Fruit fly (Drosophila melanogaster): ENCODE measurements around the gene sas.

The sas gene

dm6 chr3R:7162356-7163289 lies at the start of gene sas:
TSS of gene sas (plus strand) at chr3R:7162808.
- TF ChIP-seq CG17801 (GFP tag; optimal IDR thresholded peaks at IDR 0.05; ENCODE audit: partially characterized antibody), result no peak

- TF ChIP-seq CG17801 (GFP tag; optimal IDR thresholded peaks at IDR 0.05; ENCODE audit: partially characterized antibody), result no peak
Measured at dm6 chr3R:7112977-7113376, 49.6 kb upstream of the sas start.

dm6 chr3R:7116511-7116910 lies 46.1 kb upstream of the sas start:
- TF ChIP-seq CG17801 (GFP tag; optimal IDR thresholded peaks at IDR 0.05; ENCODE audit: partially characterized antibody), result no peak

- no peak for TF ChIP-seq CG17801 (GFP tag; optimal IDR thresholded peaks at IDR 0.05; ENCODE audit: partially characterized antibody)
Measured at dm6 chr3R:7117590-7117989, 45.0 kb upstream of the sas start, which contains the start of gene Mlp84B. TSS of gene Mlp84B (minus strand) at chr3R:7117732.

dm6 chr3R:7122172-7123072 lies 40.2 kb upstream of the sas start:
- TF ChIP-seq CG17801 (GFP tag; optimal IDR thresholded peaks at IDR 0.05; ENCODE audit: partially characterized antibody), result no peak

dm6 chr3R:7123073-7123572 lies 39.5 kb upstream of the sas start:
- no peak for TF ChIP-seq CG17801 (GFP tag; optimal IDR thresholded peaks at IDR 0.05; ENCODE audit: partially characterized antibody)

- no peak for TF ChIP-seq CG17801 (GFP tag; optimal IDR thresholded peaks at IDR 0.05; ENCODE audit: partially characterized antibody)
Measured at dm6 chr3R:7123699-7124098, 38.9 kb upstream of the sas start.

dm6 chr3R:7124109-7124639 lies 38.4 kb upstream of the sas start, which contains the start of the genes Alh and CG10098:
TSS of gene Alh (minus strand) at chr3R:7124185.
TSS of gene CG10098 (plus strand) at chr3R:7124548.
- peak; percentile 46 for TF ChIP-seq CG17801 (GFP tag; optimal IDR thresholded peaks at IDR 0.05; ENCODE audit: partially characterized antibody)

dm6 chr3R:7127966-7128365 lies 34.6 kb upstream of the sas start, which contains the start of gene CG10068:
TSS of gene CG10068 (minus strand) at chr3R:7128027.
- TF ChIP-seq CG17801 (GFP tag; optimal IDR thresholded peaks at IDR 0.05; ENCODE audit: partially characterized antibody), result peak; percentile 89

dm6 chr3R:7129280-7130069 lies 33.1 kb upstream of the sas start, which contains the start of gene CG31248:
TSS of gene CG31248 (plus strand) at chr3R:7129320.
- no peak for TF ChIP-seq CG17801 (GFP tag; optimal IDR thresholded peaks at IDR 0.05; ENCODE audit: partially characterized antibody)

dm6 chr3R:7130827-7131226 lies 31.8 kb upstream of the sas start:
- peak; percentile 34 for TF ChIP-seq CG17801 (GFP tag; optimal IDR thresholded peaks at IDR 0.05; ENCODE audit: partially characterized antibody)

- no peak for TF ChIP-seq CG17801 (GFP tag; optimal IDR thresholded peaks at IDR 0.05; ENCODE audit: partially characterized antibody)
Measured at dm6 chr3R:7131260-7131659, 31.3 kb upstream of the sas start, which contains the start of gene CG31493. TSS of gene CG31493 (plus strand) at chr3R:7131560.

- TF ChIP-seq CG17801 (GFP tag; optimal IDR thresholded peaks at IDR 0.05; ENCODE audit: partially characterized antibody), result no peak
Measured at dm6 chr3R:7134715-7135505, 27.7 kb upstream of the sas start.

Data from ovary, adult (tissue).